Fruit fly (Drosophila melanogaster) whole organism, embryonic: ENCODE measurements around the gene eIF3i.

ENCODE experiments used
- CG10274 ChIP-seq: fragments of 200-800 bp; sonication (Bioruptor generic); optimal IDR thresholded peaks from 3 replicates; lab custom pipeline; 2017; ENCODE audit warnings: missing biosample characterization, mild to moderate bottlenecking, missing genetic modification characterization
- CG10366 ChIP-seq: fragments of 200-800 bp; sonication (Bioruptor generic); IDR thresholded peaks from 2 replicates; pipeline ENCODE4 v1.3.6; 2022; ENCODE audit warnings: missing biosample characterization, missing genetic modification characterization
- CG11247 ChIP-seq: fragments of 200-800 bp; sonication (Bioruptor generic); IDR thresholded peaks from 2 replicates; pipeline ENCODE4 v1.3.6; 2022; ENCODE audit warnings: missing biosample characterization, missing genetic modification characterization
- CG1233 ChIP-seq: fragments of 200-800 bp; sonication (Bioruptor generic); optimal IDR thresholded peaks from 4 replicates; lab custom pipeline; 2018; ENCODE audit warnings: missing biosample characterization, mild to moderate bottlenecking, missing genetic modification characterization
- CG12744 ChIP-seq: fragments of 200-800 bp; sonication (Bioruptor generic); optimal IDR thresholded peaks from 2 replicates; lab custom pipeline; 2016; ENCODE audit warnings: missing biosample characterization, missing genetic modification characterization
- CG14441 ChIP-seq: fragments of 200-800 bp; sonication (Bioruptor generic); IDR thresholded peaks from 2 replicates; pipeline ENCODE4 v1.3.6; 2022; ENCODE audit warnings: missing biosample characterization, missing genetic modification characterization
- CG14860 ChIP-seq: fragments of 200-800 bp; sonication (Bioruptor generic); IDR thresholded peaks from 3 replicates; pipeline ENCODE4 v1.3.6; 2022; ENCODE audit warnings: missing biosample characterization, missing genetic modification characterization; ENCODE audit not compliant: partially characterized antibody
- CG15479 ChIP-seq: fragments of 200-800 bp; sonication (Bioruptor generic); optimal IDR thresholded peaks from 3 replicates; lab custom pipeline; 2019; ENCODE audit warnings: missing biosample characterization, mild to moderate bottlenecking, missing genetic modification characterization, moderate library complexity
- CG15601 ChIP-seq: fragments of 200-800 bp; sonication (Bioruptor generic); optimal IDR thresholded peaks from 3 replicates; lab custom pipeline; 2019; ENCODE audit warnings: missing biosample characterization, mild to moderate bottlenecking, missing genetic modification characterization, moderate library complexity
- CG18599 ChIP-seq: fragments of 200-800 bp; sonication (Bioruptor generic); optimal IDR thresholded peaks from 3 replicates; lab custom pipeline; 2017; ENCODE audit warnings: missing biosample characterization, missing genetic modification characterization, mild to moderate bottlenecking, moderate library complexity, missing genetic modification reagents
- CG18764 ChIP-seq: fragments of 200-800 bp; sonication (Bioruptor generic); optimal IDR thresholded peaks from 3 replicates; lab custom pipeline; 2016; ENCODE audit warnings: missing biosample characterization, missing genetic modification characterization
- CG2712 ChIP-seq: fragments of 200-800 bp; optimal IDR thresholded peaks from 3 replicates; lab custom pipeline; 2019; ENCODE audit warnings: missing biosample characterization, mild to moderate bottlenecking, missing genetic modification characterization, moderate library complexity
- CG30020 ChIP-seq: fragments of 200-800 bp; optimal IDR thresholded peaks from 2 replicates; lab custom pipeline; 2019; ENCODE audit warnings: missing biosample characterization, mild to moderate bottlenecking, missing genetic modification characterization, moderate library complexity
- CG31441 ChIP-seq: fragments of 200-800 bp; sonication (Bioruptor generic); IDR thresholded peaks from 2 replicates; pipeline ENCODE4 v1.3.6; 2022; ENCODE audit warnings: missing biosample characterization, missing genetic modification characterization
- CG3163 ChIP-seq: fragments of 200-800 bp; sonication (Bioruptor generic); optimal IDR thresholded peaks from 3 replicates; lab custom pipeline; 2016; ENCODE audit warnings: missing biosample characterization, missing genetic modification characterization
- CG3995 ChIP-seq: fragments of 200-800 bp; sonication (Bioruptor generic); optimal IDR thresholded peaks from 3 replicates; lab custom pipeline; 2016; ENCODE audit warnings: missing biosample characterization, missing genetic modification characterization
- CG4424 ChIP-seq: fragments of 200-800 bp; sonication (Bioruptor generic); optimal IDR thresholded peaks from 3 replicates; lab custom pipeline; 2016; ENCODE audit warnings: missing biosample characterization, missing genetic modification characterization
- CG4820 ChIP-seq: fragments of 200-800 bp; sonication (Bioruptor generic); optimal IDR thresholded peaks from 3 replicates; lab custom pipeline; 2016; ENCODE audit warnings: missing biosample characterization, missing genetic modification characterization
- CG6254 ChIP-seq: fragments of 200-800 bp; sonication (Bioruptor generic); optimal IDR thresholded peaks from 3 replicates; lab custom pipeline; 2017; ENCODE audit warnings: mild to moderate bottlenecking, missing biosample characterization, missing genetic modification reagents, missing genetic modification characterization
- CG6654 ChIP-seq: fragments of 200-800 bp; sonication (Bioruptor generic); optimal IDR thresholded peaks from 2 replicates; lab custom pipeline; 2017; ENCODE audit warnings: missing biosample characterization, mild to moderate bottlenecking, missing genetic modification characterization
- CG6683 ChIP-seq: fragments of 200-800 bp; sonication (Bioruptor generic); optimal IDR thresholded peaks from 2 replicates; lab custom pipeline; 2017; ENCODE audit warnings: missing biosample characterization, mild to moderate bottlenecking, missing genetic modification characterization, missing genetic modification reagents
- CG7271 ChIP-seq: fragments of 200-800 bp; sonication (Bioruptor generic); optimal IDR thresholded peaks from 2 replicates; lab custom pipeline; 2018; ENCODE audit warnings: missing biosample characterization, mild to moderate bottlenecking, missing genetic modification characterization, moderate library complexity
- CG7928 ChIP-seq: fragments of 200-800 bp; sonication (Bioruptor generic); optimal IDR thresholded peaks from 2 replicates; lab custom pipeline; 2017; ENCODE audit warnings: missing biosample characterization, mild to moderate bottlenecking, missing genetic modification characterization
- CG9215 ChIP-seq: fragments of 200-800 bp; sonication (Bioruptor generic); IDR thresholded peaks from 2 replicates; pipeline ENCODE4 v1.3.6; 2022; ENCODE audit warnings: missing biosample characterization, missing genetic modification characterization
- Dip3 ChIP-seq: fragments of 200-800 bp; sonication (Bioruptor generic); optimal IDR thresholded peaks from 3 replicates; lab custom pipeline; 2016; ENCODE audit warnings: missing biosample characterization, missing genetic modification characterization
- Fer2 ChIP-seq: fragments of 200-800 bp; sonication (Bioruptor generic); optimal IDR thresholded peaks from 2 replicates; lab custom pipeline; 2018; ENCODE audit warnings: missing biosample characterization, mild to moderate bottlenecking, missing genetic modification characterization, moderate library complexity
- HmgD ChIP-seq: fragments of 200-800 bp; sonication (Bioruptor generic); optimal IDR thresholded peaks from 3 replicates; lab custom pipeline; 2016; ENCODE audit warnings: missing biosample characterization, missing genetic modification characterization
- Med ChIP-seq: fragments of 200-800 bp; sonication (Bioruptor generic); peaks from one replicate; lab custom pipeline; 2016; ENCODE audit warnings: missing biosample characterization, missing genetic modification characterization, mild to moderate bottlenecking, inconsistent platforms, moderate library complexity
- Mes4 ChIP-seq: fragments of 200-800 bp; sonication (Bioruptor generic); optimal IDR thresholded peaks from 2 replicates; lab custom pipeline; 2016; ENCODE audit warnings: missing biosample characterization, missing genetic modification characterization
- NC2α ChIP-seq: fragments of 200-800 bp; sonication (Bioruptor generic); optimal IDR thresholded peaks from 2 replicates; lab custom pipeline; 2016; ENCODE audit warnings: missing biosample characterization, missing genetic modification characterization
- NfI ChIP-seq: fragments of 200-800 bp; sonication (Bioruptor generic); optimal IDR thresholded peaks from 3 replicates; lab custom pipeline; 2018; ENCODE audit warnings: missing biosample characterization, mild to moderate bottlenecking, missing genetic modification characterization, moderate library complexity
- Ssrp ChIP-seq: fragments of 200-800 bp; sonication (Bioruptor generic); optimal IDR thresholded peaks from 2 replicates; lab custom pipeline; 2018; ENCODE audit warnings: missing biosample characterization, mild to moderate bottlenecking, missing genetic modification characterization, moderate library complexity
- Usf ChIP-seq: fragments of 200-800 bp; sonication (Bioruptor generic); optimal IDR thresholded peaks from 2 replicates; lab custom pipeline; 2017; ENCODE audit warnings: missing genotype, missing biosample characterization, missing genetic modification characterization
- ac ChIP-seq: fragments of 200-800 bp; sonication (Bioruptor generic); optimal IDR thresholded peaks from 3 replicates; lab custom pipeline; 2017; ENCODE audit warnings: missing biosample characterization, mild to moderate bottlenecking, missing genetic modification characterization
- caup ChIP-seq: fragments of 200-800 bp; sonication (Bioruptor generic); optimal IDR thresholded peaks from 3 replicates; lab custom pipeline; 2017; ENCODE audit warnings: missing biosample characterization, mild to moderate bottlenecking, missing genetic modification characterization, moderate library complexity; ENCODE audit not compliant: severe bottlenecking
- disco-r ChIP-seq: fragments of 200-800 bp; sonication (Bioruptor generic); optimal IDR thresholded peaks from 2 replicates; lab custom pipeline; 2016; ENCODE audit warnings: missing biosample characterization, missing genetic modification characterization
- emc ChIP-seq: fragments of 200-800 bp; sonication (Bioruptor generic); optimal IDR thresholded peaks from 2 replicates; lab custom pipeline; 2016; ENCODE audit warnings: missing biosample characterization, missing genetic modification characterization
- ewg ChIP-seq: fragments of 200-800 bp; sonication (Bioruptor generic); optimal IDR thresholded peaks from 3 replicates; lab custom pipeline; 2017; ENCODE audit warnings: mild to moderate bottlenecking, missing biosample characterization, missing genetic modification reagents, missing genetic modification characterization
- oc ChIP-seq: fragments of 200-800 bp; sonication (Bioruptor generic); optimal IDR thresholded peaks from 2 replicates; lab custom pipeline; 2018; ENCODE audit warnings: missing biosample characterization, mild to moderate bottlenecking, missing genetic modification characterization, moderate library complexity
- pfk ChIP-seq: fragments of 200-800 bp; sonication (Bioruptor generic); optimal IDR thresholded peaks from 2 replicates; lab custom pipeline; 2018; ENCODE audit warnings: missing biosample characterization, mild to moderate bottlenecking, missing genetic modification characterization, moderate library complexity
- pho ChIP-seq: fragments of 200-800 bp; sonication (Bioruptor generic); optimal IDR thresholded peaks from 2 replicates; lab custom pipeline; 2016; ENCODE audit warnings: missing biosample characterization, missing genetic modification characterization
- psq ChIP-seq: fragments of 200-800 bp; sonication (Bioruptor generic); optimal IDR thresholded peaks from 2 replicates; lab custom pipeline; 2017; ENCODE audit warnings: missing biosample characterization, missing genetic modification characterization
- slou ChIP-seq: fragments of 200-800 bp; sonication (Bioruptor generic); optimal IDR thresholded peaks from 3 replicates; lab custom pipeline; 2016; ENCODE audit warnings: missing biosample characterization, missing genetic modification characterization
- tna ChIP-seq: fragments of 200-800 bp; sonication (Bioruptor generic); IDR thresholded peaks from 2 replicates; pipeline ENCODE4 v1.3.6; 2022; ENCODE audit warnings: missing biosample characterization, missing genetic modification characterization; ENCODE audit not compliant: partially characterized antibody
- tup ChIP-seq: fragments of 200-800 bp; sonication (Bioruptor generic); optimal IDR thresholded peaks from 2 replicates; lab custom pipeline; 2016; ENCODE audit warnings: missing biosample characterization, mild to moderate bottlenecking, missing genetic modification characterization, moderate library complexity
- vfl ChIP-seq: fragments of 200-800 bp; sonication (Bioruptor generic); optimal IDR thresholded peaks from 2 replicates; lab custom pipeline; 2016; ENCODE audit warnings: missing biosample characterization, missing genetic modification characterization
- vnd ChIP-seq: fragments of 200-800 bp; sonication (Bioruptor generic); IDR thresholded peaks from 3 replicates; pipeline ENCODE4 v1.3.6; 2022; ENCODE audit warnings: missing biosample characterization, missing genetic modification characterization; ENCODE audit not compliant: partially characterized antibody
- wek ChIP-seq: fragments of 200-800 bp; sonication (Bioruptor generic); optimal IDR thresholded peaks from 3 replicates; lab custom pipeline; 2018; ENCODE audit warnings: missing biosample characterization, mild to moderate bottlenecking, missing genetic modification characterization, moderate library complexity
- z ChIP-seq: fragments of 200-800 bp; sonication (Bioruptor generic); IDR thresholded peaks from 3 replicates; pipeline ENCODE4 v1.3.6; 2022; ENCODE audit warnings: missing biosample characterization, missing genetic modification characterization

Gene eIF3i

DNA sequence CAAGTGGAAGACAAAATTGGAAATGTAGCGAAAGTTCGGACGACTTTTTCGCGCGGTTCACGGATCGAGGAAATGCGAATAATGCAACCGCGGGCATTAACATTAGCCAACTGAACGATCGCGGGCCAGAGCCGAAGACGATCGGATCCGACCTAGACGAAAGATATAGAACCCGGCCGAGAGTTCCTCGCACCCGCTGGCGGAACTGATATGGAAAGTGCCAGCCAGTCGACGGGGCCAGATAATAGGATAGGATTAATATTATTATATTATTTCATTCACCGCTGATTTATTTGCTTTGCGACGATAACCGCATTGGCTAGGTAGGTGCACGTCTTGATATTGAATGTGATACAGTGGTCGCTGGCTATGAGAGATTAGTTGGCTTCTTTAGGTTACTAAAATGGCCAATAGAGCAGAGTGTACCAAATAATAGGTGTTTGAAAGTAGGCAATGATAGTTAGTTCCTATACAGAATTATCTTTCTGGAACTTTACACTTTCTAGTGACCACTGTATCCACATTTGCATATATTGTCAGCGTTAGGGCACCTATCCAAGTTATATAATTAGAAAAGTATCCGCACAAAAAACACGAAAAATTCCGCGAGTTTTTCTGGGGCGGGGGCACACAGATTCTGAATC is 31.9 kb upstream of the eIF3i start (continued):
- TF ChIP-seq CG3995 (GFP tag; lab: Kevin White, UChicago) (peak; percentile 40), tna (GFP tag; lab: Robert Waterston, UW) (no peak), CG7928 (GFP tag; lab: Kevin White, UChicago) (peak; percentile 23), pho (GFP tag; lab: Kevin White, UChicago) (peak; percentile 2), CG9215 (GFP tag; lab: Robert Waterston, UW) (peak; percentile 55; the same call in 1 of the 2 replicates), wek (GFP tag; lab: Kevin White, UChicago) (no peak), CG30020 (tag; lab: Kevin White, UChicago) (no peak), vnd (GFP tag; lab: Robert Waterston, UW) (no peak), emc (peak; percentile 39), CG2712 (tag; lab: Kevin White, UChicago) (peak; percentile 72), Fer2 (tag; lab: Kevin White, UChicago) (peak; percentile 40), slou (GFP tag; lab: Kevin White, UChicago) (peak; percentile 27), CG6654 (GFP tag; lab: Kevin White, UChicago) (peak; percentile 61), CG14860 (GFP tag; lab: Robert Waterston, UW) (no peak), CG15601 (tag; lab: Kevin White, UChicago) (peak; percentile 43), CG1233 (GFP tag; lab: Kevin White, UChicago) (peak; percentile 16), NC2α (GFP tag; lab: Kevin White, UChicago) (peak; percentile 14), pfk (GFP tag; lab: Kevin White, UChicago) (no peak), z (GFP tag; lab: Robert Waterston, UW) (no peak), CG31441 (GFP tag; lab: Robert Waterston, UW) (peak; percentile 54; the same call in 1 of the 2 replicates), CG7271 (no peak), psq (no peak), ac (GFP tag; lab: Kevin White, UChicago) (no peak), CG6683 (GFP tag; lab: Kevin White, UChicago) (no peak), CG11247 (GFP tag; lab: Robert Waterston, UW) (peak; percentile 76), Usf (peak; percentile 46), Med (GFP tag; lab: Kevin White, UChicago) (peak; percentile 96), tup (peak; percentile 42), CG12744 (GFP tag; lab: Kevin White, UChicago) (no peak), CG18599 (peak; percentile 78), vfl (GFP tag; lab: Kevin White, UChicago) (peak; percentile 19), disco-r (GFP tag; lab: Kevin White, UChicago) (no peak), CG6254 (GFP tag; lab: Kevin White, UChicago) (peak; percentile 34), oc (tag; lab: Kevin White, UChicago) (peak; percentile 17), Mes4 (GFP tag; lab: Kevin White, UChicago) (peak; percentile 56), CG15479 (no peak), NfI (GFP tag; lab: Kevin White, UChicago) (peak; percentile 67), Ssrp (tag; lab: Kevin White, UChicago) (peak; percentile 40), Dip3 (GFP tag; lab: Kevin White, UChicago) (peak; percentile 62), CG4820 (peak; percentile 62), caup (peak; percentile 41), CG10366 (peak; percentile 69), CG3163 (GFP tag; lab: Kevin White, UChicago) (no peak), HmgD (GFP tag; lab: Kevin White, UChicago) (no peak), CG14441 (peak; percentile 78), CG4424 (peak; percentile 61), CG10274 (GFP tag; lab: Kevin White, UChicago) (peak; percentile 28), CG18764 (GFP tag; lab: Kevin White, UChicago) (peak; percentile 42), ewg (peak; percentile 41)
